Fruit fly (Drosophila melanogaster) whole organism, embryonic: ENCODE measurements around the gene CG12811.

ENCODE experiments used
- Adf1 ChIP-seq: fragments of 200-800 bp; sonication (Bioruptor generic); IDR thresholded peaks from 2 replicates; pipeline ENCODE4 v1.3.6; 2022; ENCODE audit warnings: missing biosample characterization, missing genetic modification characterization
- B-H1 ChIP-seq: fragments of 200-800 bp; sonication (Bioruptor generic); IDR thresholded peaks from 3 replicates; pipeline ENCODE4 v1.3.6; 2022; ENCODE audit warnings: missing biosample characterization, missing genetic modification characterization
- B-H2 ChIP-seq: fragments of 200-800 bp; sonication (Bioruptor generic); optimal IDR thresholded peaks from 2 replicates; lab custom pipeline; 2018; ENCODE audit warnings: missing biosample characterization, mild to moderate bottlenecking, missing genetic modification characterization
- Bdp1 ChIP-seq: fragments of 200-800 bp; sonication (Bioruptor generic); optimal IDR thresholded peaks from 3 replicates; lab custom pipeline; 2016; ENCODE audit warnings: missing biosample characterization, missing genetic modification characterization
- CG10209 ChIP-seq: fragments of 200-800 bp; sonication (Bioruptor generic); optimal IDR thresholded peaks from 3 replicates; lab custom pipeline; 2017; ENCODE audit warnings: missing biosample characterization, mild to moderate bottlenecking, missing genetic modification characterization, missing genetic modification reagents
- CG10267 ChIP-seq: fragments of 200-800 bp; sonication (Bioruptor generic); optimal IDR thresholded peaks from 2 replicates; lab custom pipeline; 2018; ENCODE audit warnings: missing biosample characterization, mild to moderate bottlenecking, missing genetic modification characterization, moderate library complexity
- CG11093 ChIP-seq: fragments of 200-800 bp; sonication (Bioruptor generic); IDR thresholded peaks from 3 replicates; pipeline ENCODE4 v1.3.6; 2022; ENCODE audit warnings: missing biosample characterization, missing genetic modification characterization
- CG12071 ChIP-seq: fragments of 200-800 bp; sonication (Bioruptor generic); optimal IDR thresholded peaks from 3 replicates; lab custom pipeline; 2018; ENCODE audit warnings: missing biosample characterization, mild to moderate bottlenecking, missing genetic modification characterization
- CG13287 ChIP-seq: fragments of 200-800 bp; sonication (Bioruptor generic); IDR thresholded peaks from 2 replicates; pipeline ENCODE4 v1.3.6; 2022; ENCODE audit warnings: missing biosample characterization, missing genetic modification characterization; ENCODE audit not compliant: partially characterized antibody
- CG14014 ChIP-seq: fragments of 200-800 bp; sonication (Bioruptor generic); IDR thresholded peaks from 2 replicates; pipeline ENCODE4 v1.3.6; 2022; ENCODE audit warnings: missing biosample characterization, missing genetic modification characterization
- CG17186 ChIP-seq: fragments of 200-800 bp; sonication (Bioruptor generic); optimal IDR thresholded peaks from 3 replicates; lab custom pipeline; 2017; ENCODE audit warnings: missing biosample characterization, missing genetic modification reagents, missing genetic modification characterization
- CG1832 ChIP-seq: fragments of 200-800 bp; sonication (Bioruptor generic); optimal IDR thresholded peaks from 2 replicates; lab custom pipeline; 2017; ENCODE audit warnings: missing biosample characterization, mild to moderate bottlenecking, missing genetic modification characterization, inconsistent platforms
- CG3163 ChIP-seq: fragments of 200-800 bp; sonication (Bioruptor generic); optimal IDR thresholded peaks from 3 replicates; lab custom pipeline; 2016; ENCODE audit warnings: missing biosample characterization, missing genetic modification characterization
- CG34422 ChIP-seq: fragments of 200-800 bp; sonication (Bioruptor generic); IDR thresholded peaks from 3 replicates; pipeline ENCODE4 v1.3.6; 2022; ENCODE audit warnings: missing biosample characterization, missing genetic modification characterization
- CG3726 ChIP-seq: fragments of 200-800 bp; sonication (Bioruptor generic); IDR thresholded peaks from 3 replicates; pipeline ENCODE4, ENCODE4 v1.3.6; 2022; ENCODE audit warnings: missing biosample characterization, missing genetic modification characterization
- CG42726 ChIP-seq: fragments of 200-800 bp; sonication (Bioruptor generic); IDR thresholded peaks from 2 replicates; pipeline ENCODE4 v1.3.6; 2022; ENCODE audit warnings: missing biosample characterization, missing genetic modification characterization; ENCODE audit not compliant: partially characterized antibody
- CG4820 ChIP-seq: fragments of 200-800 bp; sonication (Bioruptor generic); optimal IDR thresholded peaks from 3 replicates; lab custom pipeline; 2016; ENCODE audit warnings: missing biosample characterization, missing genetic modification characterization
- CG6254 ChIP-seq: fragments of 200-800 bp; sonication (Bioruptor generic); optimal IDR thresholded peaks from 3 replicates; lab custom pipeline; 2017; ENCODE audit warnings: mild to moderate bottlenecking, missing biosample characterization, missing genetic modification reagents, missing genetic modification characterization
- CG6791 ChIP-seq: fragments of 200-800 bp; sonication (Bioruptor generic); IDR thresholded peaks from 3 replicates; pipeline ENCODE4 v1.3.6; 2022; ENCODE audit warnings: missing biosample characterization, missing genetic modification characterization; ENCODE audit not compliant: partially characterized antibody
- CG6813 ChIP-seq: fragments of 200-800 bp; sonication (Bioruptor generic); optimal IDR thresholded peaks from 2 replicates; lab custom pipeline; 2017; ENCODE audit warnings: missing biosample characterization, missing genetic modification characterization, mild to moderate bottlenecking, moderate library complexity, missing genetic modification reagents
- CG9876 ChIP-seq: fragments of 200-800 bp; sonication (Bioruptor generic); optimal IDR thresholded peaks from 2 replicates; lab custom pipeline; 2016; ENCODE audit warnings: missing biosample characterization, missing genetic modification characterization
- Dip2 ChIP-seq: fragments of 200-800 bp; sonication (Bioruptor generic); IDR thresholded peaks from 2 replicates; pipeline ENCODE4 v1.3.6; 2022; ENCODE audit warnings: missing biosample characterization, missing genetic modification characterization
- Dref ChIP-seq: fragments of 200-800 bp; sonication (Bioruptor generic); IDR thresholded peaks from 2 replicates; pipeline ENCODE4 v1.3.6; 2022; ENCODE audit warnings: missing biosample characterization, missing genetic modification characterization
- Drgx ChIP-seq: fragments of 200-800 bp; sonication (Bioruptor generic); IDR thresholded peaks from 2 replicates; pipeline ENCODE4 v1.3.6; 2022; ENCODE audit warnings: missing biosample characterization, missing genetic modification characterization
- Hey ChIP-seq: fragments of 200-800 bp; sonication (Bioruptor generic); optimal IDR thresholded peaks from 3 replicates; lab custom pipeline; 2018; ENCODE audit warnings: missing biosample characterization, mild to moderate bottlenecking, missing genetic modification characterization
- Lim3 ChIP-seq: fragments of 200-800 bp; sonication (Bioruptor generic); IDR thresholded peaks from 2 replicates; pipeline ENCODE4 v1.3.6; 2022; ENCODE audit warnings: missing biosample characterization, missing genetic modification characterization
- Mad ChIP-seq: fragments of 200-800 bp; sonication (Bioruptor generic); optimal IDR thresholded peaks from 2 replicates; lab custom pipeline; 2016; ENCODE audit warnings: missing biosample characterization, missing genetic modification characterization
- Med ChIP-seq: fragments of 200-800 bp; sonication (Bioruptor generic); peaks from one replicate; lab custom pipeline; 2016; ENCODE audit warnings: missing biosample characterization, missing genetic modification characterization, mild to moderate bottlenecking, inconsistent platforms, moderate library complexity
- Opbp ChIP-seq: fragments of 200-800 bp; sonication (Bioruptor generic); IDR thresholded peaks from 3 replicates; pipeline ENCODE4 v1.3.6; 2022; ENCODE audit warnings: missing biosample characterization, missing genetic modification characterization; ENCODE audit not compliant: partially characterized antibody
- Pdp1 ChIP-seq, 2 experiments: fragments of 200-800 bp; sonication (Bioruptor generic); optimal IDR thresholded peaks; 3 replicates each; lab custom pipeline; 2016; ENCODE audit warnings: missing biosample characterization in 2 of 2, missing genetic modification characterization in 2 of 2, mild to moderate bottlenecking in 1 of 2, moderate library complexity in 1 of 2
- Six4 ChIP-seq: fragments of 200-800 bp; sonication (Bioruptor generic); optimal IDR thresholded peaks from 2 replicates; lab custom pipeline; 2016; ENCODE audit warnings: missing biosample characterization, missing genetic modification characterization
- ara ChIP-seq: fragments of 200-800 bp; sonication (Bioruptor generic); IDR thresholded peaks from 2 replicates; pipeline ENCODE4 v1.3.6; 2022; ENCODE audit warnings: missing biosample characterization, missing genetic modification characterization
- bbx ChIP-seq: fragments of 200-800 bp; sonication (Bioruptor generic); IDR thresholded peaks from 2 replicates; pipeline ENCODE4 v1.3.6; 2022; ENCODE audit warnings: missing biosample characterization, missing genetic modification characterization; ENCODE audit not compliant: partially characterized antibody
- cg ChIP-seq: fragments of 200-800 bp; sonication (Bioruptor generic); optimal IDR thresholded peaks from 3 replicates; lab custom pipeline; 2019; ENCODE audit warnings: missing biosample characterization, mild to moderate bottlenecking, missing genetic modification characterization, moderate library complexity
- chinmo ChIP-seq: fragments of 200-800 bp; sonication (Bioruptor generic); IDR thresholded peaks from 4 replicates; pipeline ENCODE4 v1.3.6; 2022; ENCODE audit warnings: missing biosample characterization, missing genetic modification characterization; ENCODE audit not compliant: partially characterized antibody
- dan ChIP-seq: fragments of 200-800 bp; sonication (Bioruptor generic); IDR thresholded peaks from 2 replicates; pipeline ENCODE4 v1.3.6; 2022; ENCODE audit warnings: missing biosample characterization, missing genetic modification characterization
- eve ChIP-seq, 2 experiments: fragments of >200 bp; optimal IDR thresholded peaks; 2 replicates each; lab custom pipeline; 2017; ENCODE audit warnings: missing biosample characterization in 2 of 2, missing genetic modification characterization in 2 of 2
- exex ChIP-seq: fragments of 200-800 bp; sonication (Bioruptor generic); optimal IDR thresholded peaks from 4 replicates; lab custom pipeline; 2018; ENCODE audit warnings: missing biosample characterization, mild to moderate bottlenecking, missing genetic modification characterization, moderate library complexity
- gfzf ChIP-seq: fragments of 200-800 bp; sonication (Bioruptor generic); optimal IDR thresholded peaks from 2 replicates; lab custom pipeline; 2016; ENCODE audit warnings: missing biosample characterization, mild to moderate bottlenecking, missing genetic modification characterization, moderate library complexity
- her ChIP-seq: fragments of 200-800 bp; sonication (Bioruptor generic); optimal IDR thresholded peaks from 2 replicates; lab custom pipeline; 2016; ENCODE audit warnings: missing biosample characterization, missing genetic modification characterization
- klu ChIP-seq: fragments of 200-800 bp; sonication (Bioruptor generic); IDR thresholded peaks from 2 replicates; pipeline ENCODE4 v1.3.6; 2022; ENCODE audit warnings: missing biosample characterization, missing genetic modification characterization
- lmd ChIP-seq: fragments of 200-800 bp; sonication (Bioruptor generic); IDR thresholded peaks from 2 replicates; pipeline ENCODE4 v1.3.6; 2022; ENCODE audit warnings: missing biosample characterization, missing genetic modification characterization
- nerfin-1 ChIP-seq: fragments of 200-800 bp; sonication (Bioruptor generic); optimal IDR thresholded peaks from 3 replicates; lab custom pipeline; 2019; ENCODE audit warnings: missing biosample characterization, mild to moderate bottlenecking, missing genetic modification characterization, moderate library complexity
- ro ChIP-seq: fragments of 200-800 bp; sonication (Bioruptor generic); IDR thresholded peaks from 2 replicates; pipeline ENCODE4 v1.3.6; 2022; ENCODE audit warnings: missing biosample characterization, missing genetic modification characterization
- sisA ChIP-seq: fragments of 200-800 bp; sonication (Bioruptor generic); IDR thresholded peaks from 2 replicates; pipeline ENCODE4 v1.3.6; 2022; ENCODE audit warnings: missing biosample characterization, missing genetic modification characterization
- tin ChIP-seq: fragments of 200-800 bp; sonication (Bioruptor generic); optimal IDR thresholded peaks from 3 replicates; lab custom pipeline; 2016; ENCODE audit warnings: missing biosample characterization, missing genetic modification characterization
- twi ChIP-seq: fragments of 200-800 bp; optimal IDR thresholded peaks from 2 replicates; lab custom pipeline; 2019; ENCODE audit warnings: missing biosample characterization, mild to moderate bottlenecking, missing genetic modification characterization, moderate library complexity
- vvl ChIP-seq: fragments of 200-800 bp; sonication (Bioruptor generic); IDR thresholded peaks from 2 replicates; pipeline ENCODE4 v1.3.6; 2022; ENCODE audit warnings: missing biosample characterization, missing genetic modification characterization

Gene CG12811

DNA sequence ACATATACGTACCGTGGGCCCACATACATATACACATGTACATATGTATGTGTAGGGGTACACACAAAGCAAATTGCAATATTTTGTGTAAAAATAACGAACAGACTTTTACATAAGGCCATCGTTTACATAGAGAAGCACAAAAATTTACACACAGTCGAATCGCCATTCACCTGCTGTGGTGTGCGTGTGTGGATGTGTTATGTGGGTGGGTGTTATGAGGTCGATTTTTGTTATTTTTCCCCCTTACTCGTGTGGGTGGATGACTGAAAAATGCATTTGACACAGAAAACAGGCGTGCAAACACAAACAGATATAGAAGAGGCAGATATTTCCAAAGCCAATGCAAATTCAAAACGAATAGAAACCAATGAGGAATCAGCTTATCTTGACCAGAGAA, 46.5 kb upstream of the CG12811 start (continued):
- no peak for TF ChIP-seq bbx (GFP tag; lab: Robert Waterston, UW)
- TF ChIP-seq B-H1: no peak
- no peak for TF ChIP-seq CG3726 (GFP tag; lab: Robert Waterston, UW)
- TF ChIP-seq vvl (GFP tag; lab: Robert Waterston, UW): no peak
- no peak for TF ChIP-seq CG1832 (GFP tag; lab: Kevin White, UChicago)
- no peak for TF ChIP-seq sisA (GFP tag; lab: Robert Waterston, UW)
- TF ChIP-seq nerfin-1: no peak
- no peak for TF ChIP-seq CG4820 (GFP tag; lab: Kevin White, UChicago)
- no peak for TF ChIP-seq Hey (tag; lab: Kevin White, UChicago)
- TF ChIP-seq CG6791: no peak
- no peak for TF ChIP-seq CG10267 (tag; lab: Kevin White, UChicago)
- TF ChIP-seq exex (tag; lab: Kevin White, UChicago): no peak
- no peak for TF ChIP-seq dan (GFP tag; lab: Robert Waterston, UW)
- no peak for TF ChIP-seq her
- TF ChIP-seq B-H2 (GFP tag; lab: Kevin White, UChicago): no peak
- TF ChIP-seq chinmo (GFP tag; lab: Robert Waterston, UW): 0 out of 4 replicates have a peak, but pooled peaks have one; percentile 13
- TF ChIP-seq cg (GFP tag; lab: Kevin White, UChicago): peak; percentile 25
- TF ChIP-seq lmd (GFP tag; lab: Robert Waterston, UW): no peak

DNA sequence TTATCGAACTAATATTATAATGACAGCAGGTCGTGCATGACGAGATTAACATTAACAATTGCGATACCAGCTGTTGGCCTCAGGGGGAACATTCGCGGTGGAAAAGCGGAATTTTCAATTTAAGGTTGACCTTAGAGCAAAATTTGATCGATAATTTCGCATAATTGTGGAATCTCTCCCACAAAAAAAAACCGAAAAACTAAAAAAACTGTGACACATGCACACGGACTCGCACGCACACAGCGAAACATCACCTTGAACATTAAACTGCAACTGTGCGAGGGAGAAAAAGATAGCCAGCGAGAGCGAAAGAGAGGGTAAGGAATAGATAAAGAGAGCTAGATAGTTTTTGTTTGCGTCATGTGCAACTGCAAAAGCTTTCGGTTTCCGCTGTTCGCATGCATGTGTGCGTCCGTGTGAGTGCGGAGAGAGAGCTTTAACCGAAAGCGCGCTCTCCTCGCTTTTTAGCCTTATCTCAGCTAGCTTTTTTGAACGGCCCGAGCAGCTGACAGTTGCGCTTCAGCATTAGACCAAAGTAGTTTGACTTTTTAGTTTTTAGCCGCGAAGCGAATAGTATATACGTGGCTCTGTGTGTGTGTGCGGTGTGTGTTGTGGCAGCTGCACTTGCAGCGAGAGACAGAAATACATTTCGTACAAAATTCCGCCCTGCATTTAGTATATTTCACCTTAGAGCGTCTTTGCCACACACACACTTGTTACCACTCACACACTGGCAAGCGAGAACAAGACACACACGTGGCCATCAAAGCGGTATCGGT, 44.8 kb upstream of the CG12811 start:
- TF ChIP-seq CG9876 (GFP tag; lab: Kevin White, UChicago) (no peak), CG6813 (GFP tag; lab: Kevin White, UChicago) (peak; percentile 50), CG11093 (no peak), Adf1 (GFP tag; lab: Robert Waterston, UW) (peak; percentile 56), ro (GFP tag; lab: Robert Waterston, UW) (no peak), CG42726 (GFP tag; lab: Robert Waterston, UW) (0 out of 2 replicates have a peak, but pooled peaks have one; percentile 17), CG34422 (no peak; the same call in 2 of the 3 replicates), eve (GFP tag; optimal IDR thresholded peaks at IDR 0.05; lab: Kevin White, UChicago) (no peak), Drgx (peak; percentile 36), Lim3 (no peak), Pdp1 (GFP tag; optimal IDR thresholded peaks at IDR 0.05; lab: Kevin White, UChicago) (peak in 1 of 2 experiments; percentile 92), CG10209 (GFP tag; lab: Kevin White, UChicago) (no peak), ara (GFP tag; lab: Robert Waterston, UW) (0 out of 2 replicates have a peak, but pooled peaks have one; percentile 12), CG6254 (peak; percentile 6), CG13287 (GFP tag; lab: Robert Waterston, UW) (peak; percentile 44), Mad (GFP tag; lab: Kevin White, UChicago) (peak; percentile 1), her (peak; percentile 20), klu (GFP tag; lab: Robert Waterston, UW) (no peak), gfzf (no peak), bbx (GFP tag; lab: Robert Waterston, UW) (peak; percentile 43; the same call in 1 of the 2 replicates), cg (GFP tag; lab: Kevin White, UChicago) (peak; percentile 87), CG3163 (GFP tag; lab: Kevin White, UChicago) (peak; percentile 9), CG12071 (GFP tag; lab: Kevin White, UChicago) (peak; percentile 16), Six4 (GFP tag; lab: Kevin White, UChicago) (no peak), CG14014 (GFP tag; lab: Robert Waterston, UW) (peak; percentile 42; the same call in 1 of the 2 replicates), twi (no peak), Dref (no peak), Opbp (peak; percentile 29; the same call in 1 of the 3 replicates), Bdp1 (no peak), Med (GFP tag; lab: Kevin White, UChicago) (peak; percentile 84), tin (no peak), Dip2 (GFP tag; lab: Robert Waterston, UW) (no peak), CG17186 (GFP tag; lab: Kevin White, UChicago) (no peak)
